Fruit fly (Drosophila melanogaster): ENCODE data around the gene CG31626.

- TF ChIP-seq CG8478 (optimal IDR thresholded peaks at IDR 0.05), result no peak
- TF ChIP-seq EcR (GFP tag; optimal IDR thresholded peaks at IDR 0.05), result no peak
- TF ChIP-seq pan (optimal IDR thresholded peaks at IDR 0.05), result no peak
- TF ChIP-seq Dll (optimal IDR thresholded peaks at IDR 0.05), result no peak
Measured at dm6 chr2L:21221778-21222177, 14.8 kb downstream of the CG31626 start.

All from whole organism.